Fruit fly (Drosophila melanogaster) whole organism, embryonic: ENCODE results near the gene gl.

Experiments
- B-H2 ChIP-seq: fragments of 200-800 bp; sonication (Bioruptor generic); optimal IDR thresholded peaks from 2 replicates; lab custom pipeline; 2018; ENCODE audit warnings: missing biosample characterization, mild to moderate bottlenecking, missing genetic modification characterization
- Bteb2 ChIP-seq: fragments of 200-800 bp; sonication (Bioruptor generic); optimal IDR thresholded peaks from 2 replicates; lab custom pipeline; 2016; ENCODE audit warnings: missing biosample characterization, missing genetic modification characterization
- CG10959 ChIP-seq: fragments of 200-800 bp; sonication (Bioruptor generic); IDR thresholded peaks from 2 replicates; pipeline ENCODE4 v1.3.6; 2022; ENCODE audit warnings: missing biosample characterization, missing genetic modification characterization
- CG11504 ChIP-seq: fragments of 200-800 bp; sonication (Bioruptor generic); optimal IDR thresholded peaks from 3 replicates; lab custom pipeline; 2019; ENCODE audit warnings: missing biosample characterization, mild to moderate bottlenecking, missing genetic modification characterization, moderate library complexity
- CG15073 ChIP-seq: fragments of 200-800 bp; sonication (Bioruptor generic); optimal IDR thresholded peaks from 2 replicates; lab custom pipeline; 2016; ENCODE audit warnings: missing biosample characterization, missing genetic modification characterization
- CG15269 ChIP-seq: fragments of 200-800 bp; sonication (Bioruptor generic); optimal IDR thresholded peaks from 2 replicates; lab custom pipeline; 2018; ENCODE audit warnings: missing biosample characterization, mild to moderate bottlenecking, missing genetic modification characterization, moderate library complexity
- CG15696 ChIP-seq: fragments of 200-800 bp; sonication (Bioruptor generic); optimal IDR thresholded peaks from 2 replicates; lab custom pipeline; 2019; ENCODE audit warnings: missing biosample characterization, mild to moderate bottlenecking, missing genetic modification characterization, moderate library complexity
- CG1602 ChIP-seq: fragments of 200-800 bp; sonication (Bioruptor generic); optimal IDR thresholded peaks from 3 replicates; lab custom pipeline; 2016; ENCODE audit warnings: missing biosample characterization, missing genetic modification characterization
- CG17359 ChIP-seq: fragments of 200-800 bp; sonication (Bioruptor generic); optimal IDR thresholded peaks from 3 replicates; lab custom pipeline; 2018; ENCODE audit warnings: missing biosample characterization, mild to moderate bottlenecking, missing genetic modification characterization, moderate library complexity
- CG17612 ChIP-seq: fragments of 200-800 bp; sonication (Bioruptor generic); IDR thresholded peaks from 2 replicates; pipeline ENCODE4 v1.3.6; 2022; ENCODE audit warnings: missing biosample characterization, missing genetic modification characterization
- CG18619 ChIP-seq: fragments of 200-800 bp; sonication (Bioruptor generic); optimal IDR thresholded peaks from 3 replicates; lab custom pipeline; 2017; ENCODE audit warnings: missing biosample characterization, mild to moderate bottlenecking, missing genetic modification characterization
- CG30431 ChIP-seq: fragments of 200-800 bp; sonication (Bioruptor generic); optimal IDR thresholded peaks from 2 replicates; lab custom pipeline; 2017; ENCODE audit warnings: missing biosample characterization, missing genetic modification characterization
- CG34224 ChIP-seq: fragments of 200-800 bp; sonication (Bioruptor generic); IDR thresholded peaks from 3 replicates; pipeline ENCODE4 v1.3.6; 2022; ENCODE audit warnings: missing biosample characterization, missing genetic modification characterization; ENCODE audit not compliant: partially characterized antibody
- CG3995 ChIP-seq: fragments of 200-800 bp; sonication (Bioruptor generic); optimal IDR thresholded peaks from 3 replicates; lab custom pipeline; 2016; ENCODE audit warnings: missing biosample characterization, missing genetic modification characterization
- CG43689 ChIP-seq: fragments of 200-800 bp; sonication (Bioruptor generic); IDR thresholded peaks from 2 replicates; pipeline ENCODE4 v1.3.6; 2022; ENCODE audit warnings: missing biosample characterization, missing genetic modification characterization
- CG5180 ChIP-seq: fragments of 200-800 bp; sonication (Bioruptor generic); optimal IDR thresholded peaks from 3 replicates; lab custom pipeline; 2017; ENCODE audit warnings: missing biosample characterization, missing genetic modification characterization, mild to moderate bottlenecking, moderate library complexity, missing genetic modification reagents
- CG7745 ChIP-seq: fragments of 200-800 bp; sonication (Bioruptor generic); optimal IDR thresholded peaks from 2 replicates; lab custom pipeline; 2018; ENCODE audit warnings: missing biosample characterization, mild to moderate bottlenecking, missing genetic modification characterization, moderate library complexity
- D19B ChIP-seq: fragments of 200-800 bp; sonication (Bioruptor generic); optimal IDR thresholded peaks from 2 replicates; lab custom pipeline; 2017; ENCODE audit warnings: missing biosample characterization, mild to moderate bottlenecking, missing genetic modification characterization
- Fer1 ChIP-seq: fragments of 200-800 bp; sonication (Bioruptor generic); optimal IDR thresholded peaks from 2 replicates; lab custom pipeline; 2017; ENCODE audit warnings: missing biosample characterization, mild to moderate bottlenecking, missing genetic modification characterization
- GATAe ChIP-seq: fragments of 200-800 bp; sonication (Bioruptor generic); conservative IDR thresholded peaks from 2 replicates; pipeline ENCODE4 v1.3.6; 2022; ENCODE audit warnings: missing biosample characterization, missing genetic modification characterization
- Hr39 ChIP-seq: fragments of >200 bp; optimal IDR thresholded peaks from 2 replicates; lab custom pipeline; 2017
- Max ChIP-seq: fragments of 200-800 bp; sonication (Bioruptor generic); optimal IDR thresholded peaks from 2 replicates; lab custom pipeline; 2016; ENCODE audit warnings: missing biosample characterization, mild to moderate bottlenecking, missing genetic modification characterization
- Oli ChIP-seq: fragments of 200-800 bp; sonication (Bioruptor generic); optimal IDR thresholded peaks from 2 replicates; lab custom pipeline; 2018; ENCODE audit warnings: missing biosample characterization, mild to moderate bottlenecking, missing genetic modification characterization, moderate library complexity
- PHDP ChIP-seq: fragments of 200-800 bp; sonication (Bioruptor generic); optimal IDR thresholded peaks from 3 replicates; lab custom pipeline; 2018; ENCODE audit warnings: missing biosample characterization, mild to moderate bottlenecking, missing genetic modification characterization, moderate library complexity
- Pdp1 ChIP-seq, 2 experiments: fragments of 200-800 bp; sonication (Bioruptor generic); optimal IDR thresholded peaks; 3 replicates each; lab custom pipeline; 2016; ENCODE audit warnings: missing biosample characterization in 2 of 2, missing genetic modification characterization in 2 of 2, mild to moderate bottlenecking in 1 of 2, moderate library complexity in 1 of 2
- Sin3A ChIP-seq: fragments of >200 bp; optimal IDR thresholded peaks from 2 replicates; lab custom pipeline; 2018
- Sry-δ ChIP-seq: fragments of 200-800 bp; sonication (Bioruptor generic); optimal IDR thresholded peaks from 2 replicates; lab custom pipeline; 2016; ENCODE audit warnings: missing biosample characterization, missing genetic modification characterization
- YL-1 ChIP-seq: fragments of 200-800 bp; sonication (Bioruptor generic); optimal IDR thresholded peaks from 3 replicates; lab custom pipeline; 2017; ENCODE audit warnings: missing biosample characterization, mild to moderate bottlenecking, missing genetic modification characterization
- al ChIP-seq: fragments of 200-800 bp; sonication (Bioruptor generic); IDR thresholded peaks from 2 replicates; pipeline ENCODE4 v1.3.6; 2022; ENCODE audit warnings: missing biosample characterization, missing genetic modification characterization
- chinmo ChIP-seq: fragments of 200-800 bp; sonication (Bioruptor generic); IDR thresholded peaks from 4 replicates; pipeline ENCODE4 v1.3.6; 2022; ENCODE audit warnings: missing biosample characterization, missing genetic modification characterization; ENCODE audit not compliant: partially characterized antibody
- cwo ChIP-seq: fragments of 200-800 bp; sonication (Bioruptor generic); optimal IDR thresholded peaks from 3 replicates; lab custom pipeline; 2017; ENCODE audit warnings: missing biosample characterization, missing genetic modification characterization, mild to moderate bottlenecking, moderate library complexity, missing genetic modification reagents
- en ChIP-seq: fragments of 200-800 bp; sonication (Bioruptor generic); optimal IDR thresholded peaks from 2 replicates; lab custom pipeline; 2016; ENCODE audit warnings: missing biosample characterization, missing genetic modification characterization
- ewg ChIP-seq: fragments of 200-800 bp; sonication (Bioruptor generic); optimal IDR thresholded peaks from 3 replicates; lab custom pipeline; 2017; ENCODE audit warnings: mild to moderate bottlenecking, missing biosample characterization, missing genetic modification reagents, missing genetic modification characterization
- ham ChIP-seq: fragments of 200-800 bp; sonication (Bioruptor generic); IDR thresholded peaks from 2 replicates; pipeline ENCODE4 v1.3.6; 2022; ENCODE audit warnings: missing biosample characterization, missing genetic modification characterization
- hkb ChIP-seq, 2 experiments: fragments of 200-800 bp in 1 of 2; fragments of >200 bp in 1 of 2; sonication (Bioruptor generic) in 1 of 2; IDR thresholded peaks in 1 of 2; optimal IDR thresholded peaks in 1 of 2; 2 replicates each; pipeline versions ENCODE4 v1.3.6 to Lab custom; 2017 to 2022; ENCODE audit warnings: missing biosample characterization in 1 of 2, missing genetic modification characterization in 1 of 2
- lab ChIP-seq: fragments of 200-800 bp; sonication (Bioruptor generic); optimal IDR thresholded peaks from 3 replicates; lab custom pipeline; 2017; ENCODE audit warnings: missing biosample characterization, missing genetic modification characterization, mild to moderate bottlenecking, moderate library complexity, missing genetic modification reagents
- maf-S ChIP-seq: fragments of 200-800 bp; sonication (Bioruptor generic); optimal IDR thresholded peaks from 2 replicates; lab custom pipeline; 2016; ENCODE audit warnings: missing biosample characterization, missing genetic modification characterization
- oc ChIP-seq: fragments of 200-800 bp; sonication (Bioruptor generic); optimal IDR thresholded peaks from 2 replicates; lab custom pipeline; 2018; ENCODE audit warnings: missing biosample characterization, mild to moderate bottlenecking, missing genetic modification characterization, moderate library complexity
- otp ChIP-seq: fragments of 200-800 bp; sonication (Bioruptor generic); IDR thresholded peaks from 3 replicates; pipeline ENCODE4, ENCODE4 v1.3.6; 2022; ENCODE audit warnings: missing biosample characterization, missing genetic modification characterization
- pita ChIP-seq: fragments of 200-800 bp; sonication (Bioruptor generic); optimal IDR thresholded peaks from 2 replicates; lab custom pipeline; 2017; ENCODE audit warnings: missing biosample characterization, mild to moderate bottlenecking, missing genetic modification characterization
- psq ChIP-seq: fragments of 200-800 bp; sonication (Bioruptor generic); optimal IDR thresholded peaks from 2 replicates; lab custom pipeline; 2017; ENCODE audit warnings: missing biosample characterization, missing genetic modification characterization
- sd ChIP-seq: fragments of 200-800 bp; sonication (Bioruptor generic); optimal IDR thresholded peaks from 3 replicates; lab custom pipeline; 2018; ENCODE audit warnings: missing biosample characterization, mild to moderate bottlenecking, missing genetic modification characterization, moderate library complexity
- shn ChIP-seq: fragments of 200-800 bp; sonication (Bioruptor generic); optimal IDR thresholded peaks from 3 replicates; lab custom pipeline; 2016; ENCODE audit warnings: missing biosample characterization, missing genetic modification characterization
- sim ChIP-seq: fragments of 200-800 bp; sonication (Bioruptor generic); IDR thresholded peaks from 2 replicates; pipeline ENCODE4 v1.3.6; 2022; ENCODE audit warnings: missing biosample characterization, missing genetic modification characterization
- slp2 ChIP-seq: fragments of 200-800 bp; sonication (Bioruptor generic); optimal IDR thresholded peaks from 2 replicates; lab custom pipeline; 2016; ENCODE audit warnings: missing biosample characterization, missing genetic modification characterization
- ssp ChIP-seq: fragments of 200-800 bp; sonication (Bioruptor generic); IDR thresholded peaks from 2 replicates; pipeline ENCODE4 v1.3.6; 2022; ENCODE audit warnings: missing biosample characterization, missing genetic modification characterization
- wek ChIP-seq: fragments of 200-800 bp; sonication (Bioruptor generic); optimal IDR thresholded peaks from 3 replicates; lab custom pipeline; 2018; ENCODE audit warnings: missing biosample characterization, mild to moderate bottlenecking, missing genetic modification characterization, moderate library complexity
- z ChIP-seq: fragments of 200-800 bp; sonication (Bioruptor generic); IDR thresholded peaks from 3 replicates; pipeline ENCODE4 v1.3.6; 2022; ENCODE audit warnings: missing biosample characterization, missing genetic modification characterization

gl gene

DNA sequence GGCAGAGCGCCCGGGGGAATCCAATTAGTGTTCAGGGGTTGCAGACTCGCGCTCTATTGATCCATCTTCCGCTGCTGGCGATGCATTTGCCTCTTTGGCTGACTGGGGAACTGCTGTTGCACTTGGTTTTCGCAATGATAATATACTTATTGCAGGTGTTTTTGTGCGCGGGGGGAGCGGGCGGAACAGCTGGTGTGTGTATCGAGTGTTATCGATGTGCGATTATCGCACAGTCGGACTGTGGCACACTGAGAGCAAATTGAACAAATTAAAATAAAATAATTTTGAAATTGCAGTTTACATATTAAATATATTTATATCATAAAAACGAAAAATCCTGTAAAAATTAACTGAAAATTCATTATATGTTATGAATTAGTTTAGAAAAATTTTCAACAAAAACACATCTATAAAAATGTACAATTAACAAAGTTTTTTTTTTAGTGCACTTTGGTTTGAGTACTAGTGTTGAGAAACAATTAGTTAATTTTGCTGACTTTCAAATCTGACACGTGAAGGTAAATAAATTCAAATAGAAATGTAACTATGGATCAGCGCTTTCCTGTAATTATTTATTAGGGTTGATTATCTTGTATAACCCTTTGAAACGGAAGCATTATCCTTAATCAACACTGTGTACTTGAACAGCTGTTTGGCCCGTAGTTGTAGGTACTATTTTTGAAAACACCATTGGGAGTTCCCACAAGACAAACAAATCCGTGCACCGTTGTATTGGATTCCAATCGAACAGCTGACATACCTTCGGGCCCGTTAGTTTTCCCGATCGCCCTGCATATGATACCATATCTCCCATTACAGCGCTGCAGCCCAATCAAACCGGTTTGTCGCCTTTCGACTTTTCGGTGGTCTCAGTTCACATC lies 30.3 kb upstream of the gl start, which contains the start of the genes Wdr37 and koko (continued):
- TF ChIP-seq lab: peak; percentile 89
- peak; percentile 97 for TF ChIP-seq PHDP (tag; lab: Kevin White, UChicago)
- TF ChIP-seq CG17612 (GFP tag; lab: Robert Waterston, UW): peak; percentile 94
- TF ChIP-seq sd: peak; percentile 89
- TF ChIP-seq maf-S (GFP tag; lab: Kevin White, UChicago): peak; percentile 56
- 0 out of 4 replicates have a peak, but pooled peaks have one; percentile 28 for TF ChIP-seq chinmo (GFP tag; lab: Robert Waterston, UW)
- TF ChIP-seq CG34224: peak; percentile 46; the same call in 2 of the 3 replicates
- peak; percentile 96 for TF ChIP-seq sim (GFP tag; lab: Robert Waterston, UW)
- TF ChIP-seq ssp (GFP tag; lab: Robert Waterston, UW): peak; percentile 95
- TF ChIP-seq cwo (GFP tag; lab: Kevin White, UChicago): peak; percentile 93
- peak; percentile 94 for TF ChIP-seq CG18619
- peak; percentile 31 for TF ChIP-seq CG7745 (tag; lab: Kevin White, UChicago)
- peak; percentile 96 for TF ChIP-seq oc (tag; lab: Kevin White, UChicago)
- peak; percentile 88 for TF ChIP-seq ewg (GFP tag; lab: Kevin White, UChicago)
- peak; percentile 94 for TF ChIP-seq GATAe (GFP tag; lab: Robert Waterston, UW)
- TF ChIP-seq otp (GFP tag; lab: Robert Waterston, UW): peak; percentile 94
- peak; percentile 52 for TF ChIP-seq CG5180 (GFP tag; lab: Kevin White, UChicago)
- TF ChIP-seq ham: peak; percentile 93
- TF ChIP-seq al (GFP tag; lab: Robert Waterston, UW): peak; percentile 98
- TF ChIP-seq CG10959 (GFP tag; lab: Robert Waterston, UW): peak; percentile 96
- TF ChIP-seq Hr39: no peak
- peak; percentile 98 for TF ChIP-seq CG15269
- peak; percentile 81 for TF ChIP-seq CG15073 (GFP tag; lab: Kevin White, UChicago)
- TF ChIP-seq CG17359: peak; percentile 97
- peak; percentile 80 for TF ChIP-seq D19B (GFP tag; lab: Kevin White, UChicago)
- TF ChIP-seq B-H2 (GFP tag; lab: Kevin White, UChicago): peak; percentile 94
- TF ChIP-seq CG11504 (tag; lab: Kevin White, UChicago): peak; percentile 97
- TF ChIP-seq shn (GFP tag; lab: Kevin White, UChicago): peak; percentile 63
- peak; percentile 97 for TF ChIP-seq CG15696 (tag; lab: Kevin White, UChicago)
- TF ChIP-seq Max (GFP tag; lab: Kevin White, UChicago): peak; percentile 92
- no peak for TF ChIP-seq pita (GFP tag; lab: Kevin White, UChicago)
- TF ChIP-seq psq (GFP tag; lab: Kevin White, UChicago): peak; percentile 90
- peak; percentile 95 for TF ChIP-seq Fer1 (GFP tag; lab: Kevin White, UChicago)
- peak; percentile 94 for TF ChIP-seq CG43689 (GFP tag; lab: Robert Waterston, UW)
- TF ChIP-seq Bteb2: peak; percentile 70
- peak; percentile 97 for TF ChIP-seq Oli (tag; lab: Kevin White, UChicago)
- TF ChIP-seq slp2: peak; percentile 45
- TF ChIP-seq YL-1 (GFP tag; lab: Kevin White, UChicago): peak; percentile 72
- TF ChIP-seq z: 0 out of 3 replicates have a peak, but pooled peaks have one; percentile 8
- TF ChIP-seq CG30431: peak; percentile 79
- TF ChIP-seq Sry-δ (GFP tag; lab: Kevin White, UChicago): peak; percentile 51
- peak; percentile 40 for TF ChIP-seq en (GFP tag; lab: Kevin White, UChicago)
- no peak for TF ChIP-seq hkb (optimal IDR thresholded peaks at IDR 0.05; lab: Kevin White, UChicago)
- peak; percentile 97 for TF ChIP-seq hkb (GFP tag; IDR thresholded peaks at IDR 0.05; lab: Robert Waterston, UW)
- peak; percentile 64 to 76 for TF ChIP-seq Pdp1 (GFP tag; optimal IDR thresholded peaks at IDR 0.05; lab: Kevin White, UChicago)
- peak; percentile 1 for TF ChIP-seq Sin3A (lab: Kevin White, UChicago)
- peak; percentile 52 for TF ChIP-seq CG3995 (GFP tag; lab: Kevin White, UChicago)
- no peak for TF ChIP-seq wek
- TF ChIP-seq CG1602: peak; percentile 98
